Fruit fly (Drosophila melanogaster) whole organism, embryonic: ENCODE results near the gene Z600.
A peak's percentile ranks its signal among the peaks of the same experiment; 100 is the strongest.

Experiments used
- Bteb2 ChIP-seq: fragments of 200-800 bp; sonication (Bioruptor generic); optimal IDR thresholded peaks from 2 replicates; lab custom pipeline; 2016; ENCODE audit warnings: missing biosample characterization, missing genetic modification characterization
- CG10274 ChIP-seq: fragments of 200-800 bp; sonication (Bioruptor generic); optimal IDR thresholded peaks from 3 replicates; lab custom pipeline; 2017; ENCODE audit warnings: missing biosample characterization, mild to moderate bottlenecking, missing genetic modification characterization
- CG10543 ChIP-seq: fragments of 200-800 bp; sonication (Bioruptor generic); optimal IDR thresholded peaks from 3 replicates; lab custom pipeline; 2017; ENCODE audit warnings: missing biosample characterization, mild to moderate bottlenecking, missing genetic modification characterization, moderate library complexity
- CG10565 ChIP-seq: fragments of 200-800 bp; sonication (Bioruptor generic); optimal IDR thresholded peaks from 3 replicates; lab custom pipeline; 2016; ENCODE audit warnings: missing biosample characterization, mild to moderate bottlenecking, missing genetic modification characterization
- CG11504 ChIP-seq: fragments of 200-800 bp; sonication (Bioruptor generic); optimal IDR thresholded peaks from 3 replicates; lab custom pipeline; 2019; ENCODE audit warnings: missing biosample characterization, mild to moderate bottlenecking, missing genetic modification characterization, moderate library complexity
- CG12219 ChIP-seq: fragments of 200-800 bp; sonication (Bioruptor generic); optimal IDR thresholded peaks from 3 replicates; lab custom pipeline; 2018; ENCODE audit warnings: missing biosample characterization, mild to moderate bottlenecking, missing genetic modification characterization
- CG12391 ChIP-seq: fragments of 200-800 bp; sonication (Bioruptor generic); optimal IDR thresholded peaks from 3 replicates; lab custom pipeline; 2018; ENCODE audit warnings: missing biosample characterization, mild to moderate bottlenecking, missing genetic modification characterization, moderate library complexity
- CG12769 ChIP-seq: fragments of 200-800 bp; sonication (Bioruptor generic); optimal IDR thresholded peaks from 2 replicates; lab custom pipeline; 2019; ENCODE audit warnings: missing biosample characterization, mild to moderate bottlenecking, missing genetic modification characterization, moderate library complexity
- CG14050 ChIP-seq: fragments of 200-800 bp; sonication (Bioruptor generic); IDR thresholded peaks from 3 replicates; pipeline ENCODE4 v1.3.6; 2022; ENCODE audit warnings: missing biosample characterization, missing genetic modification characterization
- CG1602 ChIP-seq: fragments of 200-800 bp; sonication (Bioruptor generic); optimal IDR thresholded peaks from 3 replicates; lab custom pipeline; 2016; ENCODE audit warnings: missing biosample characterization, missing genetic modification characterization
- CG16813 ChIP-seq: fragments of 200-800 bp; sonication (Bioruptor generic); IDR thresholded peaks from 3 replicates; pipeline ENCODE4 v1.3.6; 2022; ENCODE audit warnings: missing biosample characterization, missing genetic modification characterization; ENCODE audit not compliant: partially characterized antibody
- CG17385 ChIP-seq: fragments of 200-800 bp; sonication (Bioruptor generic); optimal IDR thresholded peaks from 3 replicates; lab custom pipeline; 2018; ENCODE audit warnings: missing biosample characterization, mild to moderate bottlenecking, missing genetic modification characterization
- CG2116 ChIP-seq: fragments of 200-800 bp; sonication (Bioruptor generic); optimal IDR thresholded peaks from 3 replicates; lab custom pipeline; 2018; ENCODE audit warnings: missing biosample characterization, mild to moderate bottlenecking, missing genetic modification characterization
- CG2129 ChIP-seq: fragments of 200-800 bp; sonication (Bioruptor generic); IDR thresholded peaks from 2 replicates; pipeline ENCODE4 v1.3.6; 2022; ENCODE audit warnings: missing biosample characterization, missing genetic modification characterization; ENCODE audit not compliant: partially characterized antibody
- CG3163 ChIP-seq: fragments of 200-800 bp; sonication (Bioruptor generic); optimal IDR thresholded peaks from 3 replicates; lab custom pipeline; 2016; ENCODE audit warnings: missing biosample characterization, missing genetic modification characterization
- CG32532 ChIP-seq: fragments of 200-800 bp; sonication (Bioruptor generic); IDR thresholded peaks from 2 replicates; pipeline ENCODE4 v1.3.6; 2022; ENCODE audit warnings: missing biosample characterization, missing genetic modification characterization
- CG34376 ChIP-seq: fragments of 200-800 bp; sonication (Bioruptor generic); optimal IDR thresholded peaks from 2 replicates; lab custom pipeline; 2018; ENCODE audit warnings: missing biosample characterization, mild to moderate bottlenecking, missing genetic modification characterization
- CG6683 ChIP-seq: fragments of 200-800 bp; sonication (Bioruptor generic); optimal IDR thresholded peaks from 2 replicates; lab custom pipeline; 2017; ENCODE audit warnings: missing biosample characterization, mild to moderate bottlenecking, missing genetic modification characterization, missing genetic modification reagents
- Hey ChIP-seq: fragments of 200-800 bp; sonication (Bioruptor generic); optimal IDR thresholded peaks from 3 replicates; lab custom pipeline; 2018; ENCODE audit warnings: missing biosample characterization, mild to moderate bottlenecking, missing genetic modification characterization
- Jarid2 ChIP-seq: fragments of 200-800 bp; sonication (Bioruptor generic); optimal IDR thresholded peaks from 3 replicates; lab custom pipeline; 2017; ENCODE audit warnings: mild to moderate bottlenecking, missing biosample characterization, missing genetic modification reagents, missing genetic modification characterization
- MBD-R2 ChIP-seq: fragments of 200-800 bp; sonication (Bioruptor generic); IDR thresholded peaks from 2 replicates; pipeline ENCODE4 v1.3.6; 2022; ENCODE audit warnings: missing biosample characterization, missing genetic modification characterization
- Med ChIP-seq: fragments of 200-800 bp; sonication (Bioruptor generic); peaks from one replicate; lab custom pipeline; 2016; ENCODE audit warnings: missing biosample characterization, missing genetic modification characterization, mild to moderate bottlenecking, inconsistent platforms, moderate library complexity
- Poxn ChIP-seq: fragments of 200-800 bp; sonication (Bioruptor generic); IDR thresholded peaks from 2 replicates; pipeline ENCODE4 v1.3.6; 2022; ENCODE audit warnings: missing biosample characterization, missing genetic modification characterization
- Trl ChIP-seq, 3 experiments: fragments of >200 bp in 2 of 3; fragments of 200-800 bp in 1 of 3; sonication (Bioruptor generic) in 1 of 3; optimal IDR thresholded peaks; 2 replicates in 1 of 3; 3 replicates in 2 of 3; lab custom pipeline; 2016 to 2017; ENCODE audit warnings: missing biosample characterization in 1 of 3, missing genetic modification characterization in 1 of 3
- bcd ChIP-seq: fragments of 200-800 bp; sonication (Bioruptor generic); optimal IDR thresholded peaks from 2 replicates; lab custom pipeline; 2017; ENCODE audit warnings: missing biosample characterization, mild to moderate bottlenecking, missing genetic modification characterization
- br ChIP-seq: fragments of >200 bp; optimal IDR thresholded peaks from 2 replicates; lab custom pipeline; 2017
- chinmo ChIP-seq: fragments of 200-800 bp; sonication (Bioruptor generic); IDR thresholded peaks from 4 replicates; pipeline ENCODE4 v1.3.6; 2022; ENCODE audit warnings: missing biosample characterization, missing genetic modification characterization; ENCODE audit not compliant: partially characterized antibody
- ci ChIP-seq: fragments of 200-800 bp; sonication (Bioruptor generic); IDR thresholded peaks from 3 replicates; pipeline ENCODE4 v1.3.6; 2022; ENCODE audit warnings: missing biosample characterization, missing genetic modification characterization
- en ChIP-seq: fragments of 200-800 bp; sonication (Bioruptor generic); optimal IDR thresholded peaks from 2 replicates; lab custom pipeline; 2016; ENCODE audit warnings: missing biosample characterization, missing genetic modification characterization
- grn ChIP-seq: fragments of 200-800 bp; sonication (Bioruptor generic); optimal IDR thresholded peaks from 3 replicates; lab custom pipeline; 2017; ENCODE audit warnings: missing biosample characterization, missing genetic modification characterization
- ham ChIP-seq: fragments of 200-800 bp; sonication (Bioruptor generic); IDR thresholded peaks from 2 replicates; pipeline ENCODE4 v1.3.6; 2022; ENCODE audit warnings: missing biosample characterization, missing genetic modification characterization
- jumu ChIP-seq: fragments of 200-800 bp; sonication (Bioruptor generic); optimal IDR thresholded peaks from 3 replicates; lab custom pipeline; 2016; ENCODE audit warnings: missing biosample characterization, missing genetic modification characterization
- nom ChIP-seq: fragments of 200-800 bp; sonication (Bioruptor generic); optimal IDR thresholded peaks from 2 replicates; lab custom pipeline; 2017; ENCODE audit warnings: missing biosample characterization, missing genetic modification characterization, mild to moderate bottlenecking, moderate library complexity, missing genetic modification reagents
- phol ChIP-seq: fragments of 200-800 bp; sonication (Bioruptor generic); optimal IDR thresholded peaks from 3 replicates; lab custom pipeline; 2018; ENCODE audit warnings: missing biosample characterization, mild to moderate bottlenecking, missing genetic modification characterization, moderate library complexity
- repo ChIP-seq: fragments of 200-800 bp; sonication (Bioruptor generic); optimal IDR thresholded peaks from 2 replicates; lab custom pipeline; 2016; ENCODE audit warnings: missing biosample characterization, missing genetic modification characterization
- sd ChIP-seq: fragments of 200-800 bp; sonication (Bioruptor generic); optimal IDR thresholded peaks from 3 replicates; lab custom pipeline; 2018; ENCODE audit warnings: missing biosample characterization, mild to moderate bottlenecking, missing genetic modification characterization, moderate library complexity
- sens ChIP-seq: fragments of 200-800 bp; sonication (Bioruptor generic); peaks from one replicate; lab custom pipeline; 2016; ENCODE audit warnings: missing biosample characterization, missing genetic modification characterization
- sens-2 ChIP-seq: fragments of 200-800 bp; sonication (Bioruptor generic); IDR thresholded peaks from 2 replicates; pipeline ENCODE4 v1.3.6; 2022; ENCODE audit warnings: missing biosample characterization, missing genetic modification characterization
- sima ChIP-seq: fragments of 200-800 bp; sonication (Bioruptor generic); optimal IDR thresholded peaks from 2 replicates; lab custom pipeline; 2016; ENCODE audit warnings: missing biosample characterization, missing genetic modification characterization
- ssp ChIP-seq: fragments of 200-800 bp; sonication (Bioruptor generic); IDR thresholded peaks from 2 replicates; pipeline ENCODE4 v1.3.6; 2022; ENCODE audit warnings: missing biosample characterization, missing genetic modification characterization
- trem ChIP-seq: fragments of 200-800 bp; optimal IDR thresholded peaks from 3 replicates; lab custom pipeline; 2019; ENCODE audit warnings: missing biosample characterization, mild to moderate bottlenecking, missing genetic modification characterization, moderate library complexity
- vnd ChIP-seq: fragments of 200-800 bp; sonication (Bioruptor generic); IDR thresholded peaks from 3 replicates; pipeline ENCODE4 v1.3.6; 2022; ENCODE audit warnings: missing biosample characterization, missing genetic modification characterization; ENCODE audit not compliant: partially characterized antibody

Z600 gene

dm6 chr3L:15509398-15509797, 537 bp downstream of the Z600 start, which contains the start of the genes gdl and gdl-ORF39 (continued):
- TF ChIP-seq CG16813 (GFP tag; lab: Robert Waterston, UW) (0 out of 3 replicates have a peak, but pooled peaks have one; percentile 20), trem (peak; percentile 36), sd (no peak), phol (tag; lab: Kevin White, UChicago) (peak; percentile 11), ham (no peak)

- TF ChIP-seq Poxn (GFP tag; lab: Robert Waterston, UW) (no peak), CG12391 (tag; lab: Kevin White, UChicago) (no peak), nom (GFP tag; lab: Kevin White, UChicago) (peak; percentile 58), CG12219 (GFP tag; lab: Kevin White, UChicago) (no peak), CG2129 (GFP tag; lab: Robert Waterston, UW) (no peak), chinmo (0 out of 4 replicates have a peak, but pooled peaks have one; percentile 15), ci (GFP tag; lab: Robert Waterston, UW) (0 out of 3 replicates have a peak, but pooled peaks have one; percentile 29), repo (GFP tag; lab: Kevin White, UChicago) (no peak), CG32532 (GFP tag; lab: Robert Waterston, UW) (peak; percentile 35; the same call in 1 of the 2 replicates), Bteb2 (GFP tag; lab: Kevin White, UChicago) (no peak), Med (GFP tag; lab: Kevin White, UChicago) (peak; percentile 44), Hey (tag; lab: Kevin White, UChicago) (no peak), sima (GFP tag; lab: Kevin White, UChicago) (no peak), CG10543 (no peak), sens-2 (no peak), CG3163 (peak; percentile 59), CG12769 (tag; lab: Kevin White, UChicago) (peak; percentile 35), jumu (GFP tag; lab: Kevin White, UChicago) (no peak), br (no peak), CG10274 (GFP tag; lab: Kevin White, UChicago) (no peak), vnd (GFP tag; lab: Robert Waterston, UW) (no peak), CG14050 (GFP tag; lab: Robert Waterston, UW) (no peak), grn (GFP tag; lab: Kevin White, UChicago) (peak; percentile 45), CG10565 (no peak), MBD-R2 (GFP tag; lab: Robert Waterston, UW) (no peak), Jarid2 (GFP tag; lab: Kevin White, UChicago) (peak; percentile 59), sens (peak; percentile 63), CG34376 (peak; percentile 28), CG11504 (no peak), Trl (optimal IDR thresholded peaks at IDR 0.05; lab: Kevin White, UChicago) (peak; percentile 72 to 74), Trl (GFP tag; optimal IDR thresholded peaks at IDR 0.05; lab: Kevin White, UChicago) (no peak), CG1602 (GFP tag; lab: Kevin White, UChicago) (no peak), CG2116 (no peak), bcd (GFP tag; lab: Kevin White, UChicago) (no peak), CG17385 (GFP tag; lab: Kevin White, UChicago) (peak; percentile 16), ssp (GFP tag; lab: Robert Waterston, UW) (no peak), CG6683 (no peak), en (no peak)
These were observed 1.9 kb downstream of the Z600 start, which contains the start of gene MsrA for dm6 chr3L:15510787-15511186. Gene MsrA, plus strand, starts transcription at chr3L:15511052.
